Fruit fly (Drosophila melanogaster): Measurements from ENCODE around the gene CG14115.

- no peak for TF ChIP-seq CG12768 (GFP tag; optimal IDR thresholded peaks at IDR 0.05)
- TF ChIP-seq Mnt (GFP tag; optimal IDR thresholded peaks at IDR 0.05) = no peak
- TF ChIP-seq ovo (GFP tag; optimal IDR thresholded peaks at IDR 0.05) = no peak
- TF ChIP-seq Clk (GFP tag; optimal IDR thresholded peaks at IDR 0.05) = no peak
- TF ChIP-seq cnc (optimal IDR thresholded peaks at IDR 0.05) = no peak
- TF ChIP-seq CG7045 (GFP tag; optimal IDR thresholded peaks at IDR 0.05) = no peak
- no peak for TF ChIP-seq cic (GFP tag; optimal IDR thresholded peaks at IDR 0.05)
- no peak for TF ChIP-seq Crg-1 (GFP tag; optimal IDR thresholded peaks at IDR 0.05)
- no peak for TF ChIP-seq Hr96 (GFP tag; optimal IDR thresholded peaks at IDR 0.05)
- TF ChIP-seq tj (GFP tag; optimal IDR thresholded peaks at IDR 0.05) = no peak
- no peak for TF ChIP-seq CG11617 (GFP tag; optimal IDR thresholded peaks at IDR 0.05)
Measured at dm6 chr3L:13061322-13061809, at the start of gene CG14115, which contains the start of gene CG34428.

Data from whole organism, adult.